Comparison of ENCODE assay signal across 2 worm cellular contexts in genomic region chrX:3252500-3252899, ce11.
TF ChIP-seq lines count a peak whose summit lies in the region.

Gene tba-9 (plus strand): TSS chrX:3252800.

TF ChIP-seq in whole organism, L1 larva, 84 proteins besides CTCF, POLR2A, EP300 and RAD21:
- TF ChIP-seq aha-1 (tag; optimal IDR thresholded peaks at IDR 0.05; lab: Kevin White, UChicago) (no peak), Y116A8C.19 (tag; optimal IDR thresholded peaks at IDR 0.05; lab: Kevin White, UChicago; ENCODE audit: borderline replicate concordance) (no peak), isw-1 (GFP tag; IDR thresholded peaks at IDR 0.05; lab: Robert Waterston, UW) (no peak), tlp-1 (tag; optimal IDR thresholded peaks at IDR 0.05; lab: Kevin White, UChicago) (no peak), fkh-8 (tag; optimal IDR thresholded peaks at IDR 0.05; lab: Kevin White, UChicago) (peak; percentile 28), lin-14 (GFP tag; optimal IDR thresholded peaks at IDR 0.05; lab: Kevin White, UChicago) (peak; percentile 16), ceh-90 (tag; optimal IDR thresholded peaks at IDR 0.05; lab: Kevin White, UChicago) (no peak), ets-5 (GFP tag; IDR thresholded peaks at IDR 0.05; lab: Robert Waterston, UW) (no peak)

TF ChIP-seq in whole organism, young adult, 124 proteins besides CTCF, POLR2A, EP300 and RAD21:
- TF ChIP-seq dpl-1 (GFP tag; optimal IDR thresholded peaks at IDR 0.05; lab: Kevin White, UChicago) = no peak
- TF ChIP-seq zfh-2 (GFP tag; conservative IDR thresholded peaks at IDR 0.05; lab: Robert Waterston, UW) = peak; percentile 40
